Worm (Caenorhabditis elegans): Measurements from ENCODE around the gene srt-16.

DNA sequence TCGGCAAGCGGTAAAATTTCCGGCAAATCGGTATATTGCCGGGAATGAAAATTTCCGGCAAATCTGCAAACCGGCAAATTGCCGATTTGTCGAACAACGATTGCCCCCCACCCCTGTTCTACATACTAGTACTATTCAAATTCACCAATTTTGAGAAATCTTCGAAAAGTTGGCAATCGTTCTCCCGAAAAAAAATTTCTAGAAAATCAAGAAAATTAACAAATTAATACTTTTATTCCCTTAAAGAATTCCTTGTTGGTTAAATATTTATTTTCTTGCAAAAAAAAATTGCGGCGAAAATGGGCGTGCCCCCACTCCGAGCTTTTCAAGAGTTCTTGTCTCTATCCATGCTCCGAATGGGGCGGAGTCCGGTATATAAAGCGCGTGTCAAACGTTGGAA lies 10.1 kb downstream of the srt-16 start, which contains the start of gene C50H11.8:
- no peak for TF ChIP-seq ama-1 (optimal IDR thresholded peaks at IDR 0.05)
- TF ChIP-seq nhr-23 (tag; optimal IDR thresholded peaks at IDR 0.05): no peak
- no peak for TF ChIP-seq lin-15B (tag; optimal IDR thresholded peaks at IDR 0.05)
- no peak for TF ChIP-seq nhr-76 (tag; optimal IDR thresholded peaks at IDR 0.05)
- TF ChIP-seq ceh-9 (tag; optimal IDR thresholded peaks at IDR 0.05): no peak
- no peak for TF ChIP-seq snpc-4 (tag; optimal IDR thresholded peaks at IDR 0.05)
- TF ChIP-seq ztf-11 (tag; optimal IDR thresholded peaks at IDR 0.05): no peak
- TF ChIP-seq nhr-11 (tag; optimal IDR thresholded peaks at IDR 0.05): no peak
- TF ChIP-seq zag-1 (tag; optimal IDR thresholded peaks at IDR 0.05): no peak
